Worm (Caenorhabditis elegans): ENCODE measurements around the gene nhr-209.

nhr-209 gene

ce11 chrV:12065859-12066258 lies 32.1 kb upstream of the nhr-209 start:
- TF ChIP-seq nhr-6 (tag; optimal IDR thresholded peaks at IDR 0.05) = no peak
- peak; percentile 85 for TF ChIP-seq hlh-30 (tag; optimal IDR thresholded peaks at IDR 0.05; ENCODE audit: insufficient read depth)
- peak; percentile 58 for TF ChIP-seq aha-1 (tag)
- TF ChIP-seq lsy-2 (tag; optimal IDR thresholded peaks at IDR 0.05) = peak in 1 of 2 experiments; percentile 32
- no peak for TF ChIP-seq nhr-102 (tag; optimal IDR thresholded peaks at IDR 0.05)
- TF ChIP-seq pha-4 (GFP tag; IDR thresholded peaks at IDR 0.05) = no peak
- TF ChIP-seq pha-4 (tag; optimal IDR thresholded peaks at IDR 0.05) = no peak
- TF ChIP-seq ces-1 (GFP tag; optimal IDR thresholded peaks at IDR 0.05) = no peak
- TF ChIP-seq mdt-29 (GFP tag; IDR thresholded peaks at IDR 0.05) = no peak
- no peak for TF ChIP-seq nhr-11 (tag; optimal IDR thresholded peaks at IDR 0.05)
- no peak for TF ChIP-seq snpc-4 (tag; optimal IDR thresholded peaks at IDR 0.05)
- TF ChIP-seq mep-1 (tag; optimal IDR thresholded peaks at IDR 0.05) = no peak
- no peak for TF ChIP-seq php-3 (GFP tag; IDR thresholded peaks at IDR 0.05)

ce11 chrV:12068437-12068836 lies 29.5 kb upstream of the nhr-209 start, which contains the start of gene kmo-2:
kmo-2 (minus strand) TSS chrV:12068537.
- no peak for TF ChIP-seq mxl-3 (GFP tag; optimal IDR thresholded peaks at IDR 0.05)
- TF ChIP-seq F10B5.3 (tag; optimal IDR thresholded peaks at IDR 0.05) = no peak
- TF ChIP-seq fos-1 (tag; optimal IDR thresholded peaks at IDR 0.05) = no peak
- TF ChIP-seq Y48G9A.11 (GFP tag; IDR thresholded peaks at IDR 0.05) = no peak
- no peak for TF ChIP-seq aha-1 (tag)
- TF ChIP-seq dmd-9 (GFP tag; IDR thresholded peaks at IDR 0.05) = no peak
- no peak for TF ChIP-seq nhr-10 (tag; optimal IDR thresholded peaks at IDR 0.05)
- TF ChIP-seq ztf-11 (tag; optimal IDR thresholded peaks at IDR 0.05) = no peak
- TF ChIP-seq nhr-237 (tag; optimal IDR thresholded peaks at IDR 0.05) = no peak
- no peak for TF ChIP-seq duxl-1 (tag; optimal IDR thresholded peaks at IDR 0.05; ENCODE audit: poor library complexity)
- TF ChIP-seq nhr-111 (GFP tag; optimal IDR thresholded peaks at IDR 0.05) = no peak
- no peak for TF ChIP-seq lir-3 (tag; optimal IDR thresholded peaks at IDR 0.05)
- TF ChIP-seq jun-1 (tag; optimal IDR thresholded peaks at IDR 0.05) = no peak
- TF ChIP-seq T20F7.1 (GFP tag; optimal IDR thresholded peaks at IDR 0.05) = no peak
- no peak for TF ChIP-seq hif-1 (tag; optimal IDR thresholded peaks at IDR 0.05)
- TF ChIP-seq lsy-2 (tag; optimal IDR thresholded peaks at IDR 0.05) = no peak

- TF ChIP-seq dmd-6 (GFP tag; IDR thresholded peaks at IDR 0.05) = no peak
- TF ChIP-seq lim-7 (GFP tag; IDR thresholded peaks at IDR 0.05) = no peak
- no peak for TF ChIP-seq spr-3 (GFP tag; optimal IDR thresholded peaks at IDR 0.05)
Observed at ce11 chrV:12070419-12070818, 27.5 kb upstream of the nhr-209 start, which contains the start of gene kmo-1. kmo-1 (minus strand) TSS chrV:12070519.

- TF ChIP-seq lir-3 (tag; optimal IDR thresholded peaks at IDR 0.05) (no peak), hlh-11 (tag; optimal IDR thresholded peaks at IDR 0.05) (peak; percentile 45), mxl-3 (GFP tag; optimal IDR thresholded peaks at IDR 0.05) (peak; percentile 83), nhr-111 (GFP tag; optimal IDR thresholded peaks at IDR 0.05) (no peak), aha-1 (tag) (peak; percentile 46), nhr-42 (GFP tag; IDR thresholded peaks at IDR 0.05) (no peak), nhr-25 (tag; optimal IDR thresholded peaks at IDR 0.05; ENCODE audit: borderline replicate concordance, insufficient read depth) (peak; percentile 65), nhr-28 (tag; optimal IDR thresholded peaks at IDR 0.05) (peak; percentile 62), mdl-1 (tag; optimal IDR thresholded peaks at IDR 0.05) (peak; percentile 14 to 70), ceh-62 (tag; optimal IDR thresholded peaks at IDR 0.05) (no peak), mdt-29 (GFP tag; IDR thresholded peaks at IDR 0.05) (no peak), unc-62 (GFP tag; optimal IDR thresholded peaks at IDR 0.05 in 1 of 2) (peak in 1 of 2 experiments; percentile 3), unc-62 (tag; optimal IDR thresholded peaks at IDR 0.05) (no peak), dmd-6 (GFP tag; IDR thresholded peaks at IDR 0.05) (peak; percentile 32; the same call in 1 of the 2 replicates), hlh-30 (tag; optimal IDR thresholded peaks at IDR 0.05; ENCODE audit: insufficient read depth) (peak; percentile 81), fkh-10 (GFP tag; optimal IDR thresholded peaks at IDR 0.05) (no peak)
Observed at ce11 chrV:12071483-12071882, 26.5 kb upstream of the nhr-209 start.

All from whole organism, L4 larva.